Worm (Caenorhabditis elegans) whole organism, midembryonic: Measurements from ENCODE around the gene srx-90.

ENCODE experiments used
- T22C8.4 ChIP-seq: fragments of 200-800 bp; sonication (Bioruptor generic); IDR thresholded peaks from 2 replicates; pipeline ENCODE4 v1.3.6; 2022; ENCODE audit warnings: missing genetic modification characterization, missing compliant biosample characterization
- cog-1 ChIP-seq: sonication (generic microtip); optimal IDR thresholded peaks from 2 replicates; lab custom pipeline; 2016; ENCODE audit warnings: missing genetic modification characterization, missing compliant biosample characterization
- flt-1 ChIP-seq: fragments of 200-800 bp; sonication (Bioruptor generic); IDR thresholded peaks from 2 replicates; pipeline ENCODE4 v1.3.6; 2022; ENCODE audit warnings: missing genetic modification characterization, missing compliant biosample characterization
- klf-2 ChIP-seq: fragments of 200-800 bp; sonication (Bioruptor generic); conservative IDR thresholded peaks from 2 replicates; pipeline ENCODE4 v1.3.6; 2022; ENCODE audit warnings: missing genetic modification reagents, missing genetic modification characterization, missing compliant biosample characterization
- med-1 ChIP-seq: sonication (generic microtip); optimal IDR thresholded peaks from 2 replicates; lab custom pipeline; 2017; ENCODE audit warnings: missing genetic modification characterization, mild to moderate bottlenecking, missing compliant biosample characterization, antibody characterized with exemption, missing genetic modification reagents; ENCODE audit not compliant: insufficient read depth
- ztf-23 ChIP-seq: fragments of 200-800 bp; sonication (Bioruptor generic); IDR thresholded peaks from 2 replicates; pipeline ENCODE4 v1.3.6; 2022; ENCODE audit warnings: missing genetic modification reagents, missing genetic modification characterization, missing compliant biosample characterization
- ztf-29 ChIP-seq: fragments of 200-800 bp; sonication (Bioruptor generic); IDR thresholded peaks from 2 replicates; pipeline ENCODE4 v1.3.6; 2022; ENCODE audit warnings: missing genetic modification reagents, missing genetic modification characterization, missing compliant biosample characterization

DNA sequence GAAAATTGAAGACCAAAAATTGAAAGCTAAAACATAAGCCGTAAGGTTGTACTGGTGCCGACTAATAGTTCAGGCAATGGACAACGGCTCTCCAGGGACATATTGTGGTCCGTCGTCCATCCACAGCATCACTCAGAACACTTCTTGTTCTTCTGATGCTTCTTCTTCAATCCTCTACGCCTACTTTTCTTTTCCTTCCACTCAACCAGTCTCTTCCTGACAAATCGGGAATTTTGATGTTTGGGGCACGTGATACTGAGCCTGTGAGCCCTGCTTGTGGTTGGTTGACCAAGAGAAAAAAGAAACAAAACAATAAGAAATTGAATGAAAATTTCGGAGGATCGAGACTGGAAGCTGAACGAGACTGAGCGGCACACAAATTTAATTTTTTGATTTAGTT, 40.4 kb downstream of the srx-90 start:
- TF ChIP-seq cog-1 (tag; lab: Kevin White, UChicago) (no peak), ztf-23 (no peak), med-1 (GFP tag; lab: Kevin White, UChicago) (no peak), ztf-29 (GFP tag; lab: Robert Waterston, UW) (no peak), klf-2 (GFP tag; lab: Robert Waterston, UW) (no peak), flt-1 (no peak), T22C8.4 (GFP tag; lab: Robert Waterston, UW) (no peak)
